Worm (Caenorhabditis elegans): ENCODE data around the gene cutl-27.
A peak's percentile ranks its signal among the peaks of the same experiment; 100 is the strongest.

DNA sequence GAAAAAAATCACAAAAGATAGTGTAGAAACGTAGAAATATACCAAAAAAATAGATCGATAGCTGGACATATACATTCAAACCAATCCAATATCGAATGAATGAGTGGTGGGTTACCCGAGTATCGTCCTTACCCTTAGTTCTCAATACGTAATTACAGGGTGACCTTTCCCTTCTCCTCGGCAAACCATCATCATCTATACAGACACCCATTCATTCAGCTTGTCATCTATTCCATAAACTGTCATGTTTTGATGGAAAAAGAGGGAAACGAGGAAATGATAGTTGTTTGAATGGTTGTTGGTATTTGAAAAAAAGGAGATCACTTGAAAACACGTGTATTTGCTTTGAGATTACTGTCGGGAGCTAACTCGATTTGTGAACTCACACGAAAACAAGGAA is 45.7 kb downstream of the cutl-27 start:
- TF ChIP-seq ztf-11 (tag; optimal IDR thresholded peaks at IDR 0.05) (no peak), nhr-11 (tag; optimal IDR thresholded peaks at IDR 0.05) (no peak), lin-39 (tag; optimal IDR thresholded peaks at IDR 0.05) (no peak), unc-39 (tag; optimal IDR thresholded peaks at IDR 0.05) (no peak), Y105C5A.15 (GFP tag; IDR thresholded peaks at IDR 0.05) (no peak), F26F4.8 (GFP tag; conservative IDR thresholded peaks at IDR 0.05) (no peak), F10B5.3 (tag; optimal IDR thresholded peaks at IDR 0.05) (no peak), nhr-10 (tag; optimal IDR thresholded peaks at IDR 0.05) (no peak), ces-1 (GFP tag; optimal IDR thresholded peaks at IDR 0.05) (no peak), aha-1 (tag) (peak; percentile 82), unc-62 (GFP tag; optimal IDR thresholded peaks at IDR 0.05 in 1 of 2) (peak in 1 of 2 experiments; percentile 62), unc-62 (tag; optimal IDR thresholded peaks at IDR 0.05) (no peak), mdl-1 (tag; optimal IDR thresholded peaks at IDR 0.05) (no peak), zfp-3 (GFP tag; conservative IDR thresholded peaks at IDR 0.05) (no peak)
